Fruit fly (Drosophila melanogaster) whole organism, embryonic: ENCODE data around the gene CG46317.

Source experiments
- Abd-B ChIP-seq: fragments of 200-800 bp; sonication (Bioruptor generic); optimal IDR thresholded peaks from 2 replicates; lab custom pipeline; 2018; ENCODE audit warnings: missing biosample characterization, mild to moderate bottlenecking, missing genetic modification characterization, moderate library complexity
- Atf3 ChIP-seq: fragments of 200-800 bp; sonication (Bioruptor generic); optimal IDR thresholded peaks from 3 replicates; lab custom pipeline; 2016; ENCODE audit warnings: missing biosample characterization, missing genetic modification characterization
- CG10267 ChIP-seq: fragments of 200-800 bp; sonication (Bioruptor generic); optimal IDR thresholded peaks from 2 replicates; lab custom pipeline; 2018; ENCODE audit warnings: missing biosample characterization, mild to moderate bottlenecking, missing genetic modification characterization, moderate library complexity
- CG10959 ChIP-seq: fragments of 200-800 bp; sonication (Bioruptor generic); IDR thresholded peaks from 2 replicates; pipeline ENCODE4 v1.3.6; 2022; ENCODE audit warnings: missing biosample characterization, missing genetic modification characterization
- CG12391 ChIP-seq: fragments of 200-800 bp; sonication (Bioruptor generic); optimal IDR thresholded peaks from 3 replicates; lab custom pipeline; 2018; ENCODE audit warnings: missing biosample characterization, mild to moderate bottlenecking, missing genetic modification characterization, moderate library complexity
- CG13775 ChIP-seq: fragments of 200-800 bp; sonication (Bioruptor generic); optimal IDR thresholded peaks from 3 replicates; lab custom pipeline; 2017; ENCODE audit warnings: missing biosample characterization, mild to moderate bottlenecking, missing genetic modification characterization
- CG1603 ChIP-seq: fragments of 200-800 bp; sonication (Bioruptor generic); optimal IDR thresholded peaks from 2 replicates; lab custom pipeline; 2019; ENCODE audit warnings: missing biosample characterization, mild to moderate bottlenecking, missing genetic modification characterization, moderate library complexity
- CG17186 ChIP-seq: fragments of 200-800 bp; sonication (Bioruptor generic); optimal IDR thresholded peaks from 3 replicates; lab custom pipeline; 2017; ENCODE audit warnings: missing biosample characterization, missing genetic modification reagents, missing genetic modification characterization
- CG17361 ChIP-seq: fragments of 200-800 bp; sonication (Bioruptor generic); IDR thresholded peaks from 3 replicates; pipeline ENCODE4 v1.3.6; 2022; ENCODE audit warnings: missing biosample characterization, missing genetic modification characterization
- CG17829 ChIP-seq: fragments of 200-800 bp; optimal IDR thresholded peaks from 2 replicates; lab custom pipeline; 2019; ENCODE audit warnings: missing biosample characterization, mild to moderate bottlenecking, missing genetic modification characterization, moderate library complexity
- CG17912 ChIP-seq: fragments of 200-800 bp; sonication (Bioruptor generic); optimal IDR thresholded peaks from 2 replicates; lab custom pipeline; 2018; ENCODE audit warnings: missing biosample characterization, mild to moderate bottlenecking, missing genetic modification characterization
- CG2120 ChIP-seq: fragments of 200-800 bp; sonication (Bioruptor generic); optimal IDR thresholded peaks from 3 replicates; lab custom pipeline; 2016; ENCODE audit warnings: missing biosample characterization, missing genetic modification characterization
- CG31388 ChIP-seq: fragments of 200-800 bp; sonication (Bioruptor generic); optimal IDR thresholded peaks from 2 replicates; lab custom pipeline; 2016; ENCODE audit warnings: missing biosample characterization, missing genetic modification characterization
- CG43689 ChIP-seq: fragments of 200-800 bp; sonication (Bioruptor generic); IDR thresholded peaks from 2 replicates; pipeline ENCODE4 v1.3.6; 2022; ENCODE audit warnings: missing biosample characterization, missing genetic modification characterization
- CG4707 ChIP-seq: fragments of 200-800 bp; sonication (Bioruptor generic); optimal IDR thresholded peaks from 2 replicates; lab custom pipeline; 2018; ENCODE audit warnings: missing biosample characterization, mild to moderate bottlenecking, missing genetic modification characterization, moderate library complexity
- CG7928 ChIP-seq: fragments of 200-800 bp; sonication (Bioruptor generic); optimal IDR thresholded peaks from 2 replicates; lab custom pipeline; 2017; ENCODE audit warnings: missing biosample characterization, mild to moderate bottlenecking, missing genetic modification characterization
- CG8359 ChIP-seq: fragments of 200-800 bp; sonication (Bioruptor generic); optimal IDR thresholded peaks from 2 replicates; lab custom pipeline; 2017; ENCODE audit warnings: missing biosample characterization, mild to moderate bottlenecking, missing genetic modification characterization, borderline replicate concordance
- CG8388 ChIP-seq: fragments of 200-800 bp; sonication (Bioruptor generic); optimal IDR thresholded peaks from 2 replicates; lab custom pipeline; 2019; ENCODE audit warnings: missing biosample characterization, mild to moderate bottlenecking, missing genetic modification characterization, moderate library complexity
- CG8765 ChIP-seq: fragments of 200-800 bp; sonication (Bioruptor generic); IDR thresholded peaks from 2 replicates; pipeline ENCODE4 v1.3.6; 2022; ENCODE audit warnings: missing biosample characterization, missing genetic modification characterization
- CG8944 ChIP-seq: fragments of 200-800 bp; sonication (Bioruptor generic); optimal IDR thresholded peaks from 3 replicates; lab custom pipeline; 2016; ENCODE audit warnings: missing biosample characterization, missing genetic modification characterization
- CG9437 ChIP-seq: fragments of 200-800 bp; sonication (Bioruptor generic); optimal IDR thresholded peaks from 2 replicates; lab custom pipeline; 2018; ENCODE audit warnings: missing biosample characterization, mild to moderate bottlenecking, missing genetic modification characterization
- CG9876 ChIP-seq: fragments of 200-800 bp; sonication (Bioruptor generic); optimal IDR thresholded peaks from 2 replicates; lab custom pipeline; 2016; ENCODE audit warnings: missing biosample characterization, missing genetic modification characterization
- CHES-1-like ChIP-seq: fragments of 200-800 bp; sonication (Bioruptor generic); optimal IDR thresholded peaks from 2 replicates; lab custom pipeline; 2016; ENCODE audit warnings: missing biosample characterization, missing genetic modification characterization
- CrebB ChIP-seq: fragments of 200-800 bp; sonication (Bioruptor generic); optimal IDR thresholded peaks from 3 replicates; lab custom pipeline; 2018; ENCODE audit warnings: missing biosample characterization, mild to moderate bottlenecking, missing genetic modification characterization
- Doc3 ChIP-seq: fragments of 200-800 bp; sonication (Bioruptor generic); IDR thresholded peaks from 3 replicates; pipeline ENCODE4 v1.3.6; 2022; ENCODE audit warnings: missing biosample characterization, missing genetic modification characterization; ENCODE audit not compliant: partially characterized antibody
- Eip74EF ChIP-seq, 2 experiments: fragments of 200-800 bp in 1 of 2; fragments of >200 bp in 1 of 2; sonication (Bioruptor generic) in 1 of 2; optimal IDR thresholded peaks; 2 replicates each; lab custom pipeline; 2017 to 2019; ENCODE audit warnings: missing biosample characterization in 2 of 2, missing genetic modification characterization in 2 of 2, mild to moderate bottlenecking in 1 of 2, moderate library complexity in 1 of 2
- Fer3 ChIP-seq: fragments of 200-800 bp; sonication (Bioruptor generic); optimal IDR thresholded peaks from 2 replicates; lab custom pipeline; 2018; ENCODE audit warnings: missing biosample characterization, mild to moderate bottlenecking, missing genetic modification characterization, moderate library complexity
- Hand ChIP-seq: fragments of 200-800 bp; sonication (Bioruptor generic); optimal IDR thresholded peaks from 2 replicates; lab custom pipeline; 2017; ENCODE audit warnings: mild to moderate bottlenecking, missing biosample characterization, missing genetic modification reagents, missing genetic modification characterization
- NC2β ChIP-seq: fragments of 200-800 bp; sonication (Bioruptor generic); optimal IDR thresholded peaks from 2 replicates; lab custom pipeline; 2016; ENCODE audit warnings: missing biosample characterization, missing genetic modification characterization
- NFAT ChIP-seq: fragments of 200-800 bp; sonication (Bioruptor generic); IDR thresholded peaks from 2 replicates; pipeline ENCODE4 v1.3.6; 2022; ENCODE audit warnings: missing biosample characterization, missing genetic modification characterization
- NK7.1 ChIP-seq: fragments of 200-800 bp; sonication (Bioruptor generic); optimal IDR thresholded peaks from 3 replicates; lab custom pipeline; 2016; ENCODE audit warnings: missing biosample characterization, missing genetic modification characterization
- Neu2 ChIP-seq: fragments of 200-800 bp; sonication (Bioruptor generic); optimal IDR thresholded peaks from 3 replicates; lab custom pipeline; 2016; ENCODE audit warnings: missing biosample characterization, missing genetic modification characterization, borderline replicate concordance
- Optix ChIP-seq: fragments of 200-800 bp; sonication (Bioruptor generic); IDR thresholded peaks from 3 replicates; pipeline ENCODE4 v1.3.6; 2022; ENCODE audit warnings: missing biosample characterization, missing genetic modification characterization
- Ssrp ChIP-seq: fragments of 200-800 bp; sonication (Bioruptor generic); optimal IDR thresholded peaks from 2 replicates; lab custom pipeline; 2018; ENCODE audit warnings: missing biosample characterization, mild to moderate bottlenecking, missing genetic modification characterization, moderate library complexity
- Tbp ChIP-seq: fragments of >200 bp; optimal IDR thresholded peaks from 2 replicates; lab custom pipeline; 2018; ENCODE audit warnings: missing biosample characterization, missing genetic modification characterization
- bcd ChIP-seq: fragments of 200-800 bp; sonication (Bioruptor generic); optimal IDR thresholded peaks from 2 replicates; lab custom pipeline; 2017; ENCODE audit warnings: missing biosample characterization, mild to moderate bottlenecking, missing genetic modification characterization
- ci ChIP-seq: fragments of 200-800 bp; sonication (Bioruptor generic); IDR thresholded peaks from 3 replicates; pipeline ENCODE4 v1.3.6; 2022; ENCODE audit warnings: missing biosample characterization, missing genetic modification characterization
- hbn ChIP-seq: fragments of 200-800 bp; sonication (Bioruptor generic); IDR thresholded peaks from 2 replicates; pipeline ENCODE4 v1.3.6; 2022; ENCODE audit warnings: missing biosample characterization, missing genetic modification characterization; ENCODE audit not compliant: partially characterized antibody
- insv ChIP-seq, 2 experiments: fragments of 200-800 bp; sonication (Bioruptor generic); optimal IDR thresholded peaks; 3 replicates each; lab custom pipeline; 2016 to 2018; ENCODE audit warnings: missing biosample characterization in 2 of 2, missing genetic modification characterization in 2 of 2
- jumu ChIP-seq: fragments of 200-800 bp; sonication (Bioruptor generic); optimal IDR thresholded peaks from 3 replicates; lab custom pipeline; 2016; ENCODE audit warnings: missing biosample characterization, missing genetic modification characterization
- kni ChIP-seq: fragments of 200-800 bp; sonication (Bioruptor generic); optimal IDR thresholded peaks from 3 replicates; lab custom pipeline; 2017; ENCODE audit warnings: mild to moderate bottlenecking, missing biosample characterization, missing genetic modification reagents, missing genetic modification characterization
- luna ChIP-seq: fragments of 200-800 bp; sonication (Bioruptor generic); optimal IDR thresholded peaks from 2 replicates; lab custom pipeline; 2016; ENCODE audit warnings: missing biosample characterization, missing genetic modification characterization
- pita ChIP-seq: fragments of 200-800 bp; sonication (Bioruptor generic); optimal IDR thresholded peaks from 2 replicates; lab custom pipeline; 2017; ENCODE audit warnings: missing biosample characterization, mild to moderate bottlenecking, missing genetic modification characterization
- ro ChIP-seq: fragments of 200-800 bp; sonication (Bioruptor generic); IDR thresholded peaks from 2 replicates; pipeline ENCODE4 v1.3.6; 2022; ENCODE audit warnings: missing biosample characterization, missing genetic modification characterization
- sens ChIP-seq: fragments of 200-800 bp; sonication (Bioruptor generic); peaks from one replicate; lab custom pipeline; 2016; ENCODE audit warnings: missing biosample characterization, missing genetic modification characterization
- slou ChIP-seq: fragments of 200-800 bp; sonication (Bioruptor generic); optimal IDR thresholded peaks from 3 replicates; lab custom pipeline; 2016; ENCODE audit warnings: missing biosample characterization, missing genetic modification characterization
- so ChIP-seq: fragments of 200-800 bp; sonication (Bioruptor generic); IDR thresholded peaks from 3 replicates; pipeline ENCODE4 v1.3.6; 2022; ENCODE audit warnings: missing biosample characterization, missing genetic modification characterization
- stc ChIP-seq: fragments of 200-800 bp; sonication (Bioruptor generic); IDR thresholded peaks from 2 replicates; pipeline ENCODE4 v1.3.6; 2022; ENCODE audit warnings: missing biosample characterization, missing genetic modification characterization
- tna ChIP-seq: fragments of 200-800 bp; sonication (Bioruptor generic); IDR thresholded peaks from 2 replicates; pipeline ENCODE4 v1.3.6; 2022; ENCODE audit warnings: missing biosample characterization, missing genetic modification characterization; ENCODE audit not compliant: partially characterized antibody
- trem ChIP-seq: fragments of 200-800 bp; optimal IDR thresholded peaks from 3 replicates; lab custom pipeline; 2019; ENCODE audit warnings: missing biosample characterization, mild to moderate bottlenecking, missing genetic modification characterization, moderate library complexity

The CG46317 gene

dm6 chrX:14218045-14218483 is 43.0 kb upstream of the CG46317 start (continued):
- no peak for TF ChIP-seq tna (GFP tag; lab: Robert Waterston, UW)
- peak; percentile 15 for TF ChIP-seq NK7.1
- peak; percentile 81 for TF ChIP-seq CG13775 (GFP tag; lab: Kevin White, UChicago)
- TF ChIP-seq CG4707 (GFP tag; lab: Kevin White, UChicago): peak; percentile 44
- peak; percentile 82 for TF ChIP-seq slou (GFP tag; lab: Kevin White, UChicago)
- TF ChIP-seq Hand: peak; percentile 70
- peak; percentile 66; the same call in 1 of the 2 replicates for TF ChIP-seq ro (GFP tag; lab: Robert Waterston, UW)
- TF ChIP-seq CG43689 (GFP tag; lab: Robert Waterston, UW): peak; percentile 76
- TF ChIP-seq NFAT (GFP tag; lab: Robert Waterston, UW): peak; percentile 55; the same call in 1 of the 2 replicates
- peak; percentile 37 for TF ChIP-seq jumu (GFP tag; lab: Kevin White, UChicago)
- TF ChIP-seq CG10267: peak; percentile 85
- TF ChIP-seq so (GFP tag; lab: Robert Waterston, UW): peak; percentile 90
- TF ChIP-seq CrebB (tag; lab: Kevin White, UChicago): peak; percentile 72
- peak; percentile 93 for TF ChIP-seq sens (GFP tag; lab: Kevin White, UChicago)
- peak; percentile 62 for TF ChIP-seq CG8765 (GFP tag; lab: Robert Waterston, UW)
- peak; percentile 41 for TF ChIP-seq CG7928
- no peak for TF ChIP-seq Tbp (GFP tag; lab: Kevin White, UChicago)
- peak; percentile 74 for TF ChIP-seq CG8359 (GFP tag; lab: Kevin White, UChicago)
- TF ChIP-seq Ssrp (tag; lab: Kevin White, UChicago): peak; percentile 89
- TF ChIP-seq bcd: peak; percentile 87
- TF ChIP-seq CG17361 (GFP tag; lab: Robert Waterston, UW): peak; percentile 92
- TF ChIP-seq stc: peak; percentile 85
- TF ChIP-seq CG10959 (GFP tag; lab: Robert Waterston, UW): peak; percentile 76
- TF ChIP-seq Abd-B: peak; percentile 82
- peak; percentile 91 for TF ChIP-seq CG12391
- peak; percentile 90 for TF ChIP-seq CG17829
- TF ChIP-seq Doc3 (GFP tag; lab: Robert Waterston, UW): no peak
- peak; percentile 56 for TF ChIP-seq Atf3 (GFP tag; lab: Kevin White, UChicago)
- TF ChIP-seq CG2120: peak; percentile 88
- peak; percentile 89 for TF ChIP-seq CG8388 (GFP tag; lab: Kevin White, UChicago)
- peak; percentile 71 for TF ChIP-seq NC2β
- peak; percentile 36 for TF ChIP-seq CG9876
- no peak for TF ChIP-seq hbn
- no peak for TF ChIP-seq Neu2 (GFP tag; lab: Kevin White, UChicago)
- TF ChIP-seq CG1603: peak; percentile 28
- TF ChIP-seq CG31388 (GFP tag; lab: Kevin White, UChicago): peak; percentile 66
- peak; percentile 19 for TF ChIP-seq luna (GFP tag; lab: Kevin White, UChicago)
- peak in 1 of 2 experiments; percentile 92 for TF ChIP-seq Eip74EF (GFP tag; optimal IDR thresholded peaks at IDR 0.05; lab: Kevin White, UChicago)
- TF ChIP-seq CG8944: peak; percentile 58
- TF ChIP-seq CG17912 (GFP tag; lab: Kevin White, UChicago): no peak
- TF ChIP-seq pita (GFP tag; lab: Kevin White, UChicago): no peak
- TF ChIP-seq ci (GFP tag; lab: Robert Waterston, UW): peak; percentile 88
- no peak for TF ChIP-seq kni (GFP tag; lab: Kevin White, UChicago)
- TF ChIP-seq insv (GFP tag; optimal IDR thresholded peaks at IDR 0.05; lab: Kevin White, UChicago): peak in 1 of 2 experiments; percentile 21
- no peak for TF ChIP-seq CG17186 (GFP tag; lab: Kevin White, UChicago)
- peak; percentile 75 for TF ChIP-seq CG9437 (GFP tag; lab: Kevin White, UChicago)
- 0 out of 3 replicates have a peak, but pooled peaks have one; percentile 53 for TF ChIP-seq Optix
- TF ChIP-seq trem (tag; lab: Kevin White, UChicago): peak; percentile 82
- TF ChIP-seq CHES-1-like (GFP tag; lab: Kevin White, UChicago): peak; percentile 42
- TF ChIP-seq Fer3 (tag; lab: Kevin White, UChicago): peak; percentile 89
